Worm (Caenorhabditis elegans): ENCODE data around the gene ifbp-1.

The ifbp-1 gene

DNA sequence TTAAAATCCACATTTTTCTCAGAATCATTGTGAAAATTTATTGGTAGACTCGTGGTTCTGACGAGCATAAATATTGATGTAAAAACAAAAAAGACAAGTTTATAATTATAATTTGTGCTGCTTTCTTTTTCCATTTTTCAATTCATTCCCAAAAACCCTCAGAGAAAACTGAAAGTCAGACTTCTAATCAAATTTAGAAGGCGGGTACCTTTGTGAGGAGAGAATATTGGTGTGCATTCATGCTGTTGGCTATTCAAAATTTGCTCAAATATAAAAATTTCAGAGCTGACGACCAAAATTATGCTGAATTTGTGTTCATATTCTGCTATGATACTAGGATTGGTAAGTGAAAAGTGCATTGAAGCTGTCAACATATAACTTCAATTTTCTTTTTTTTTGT, 13.0 kb downstream of the ifbp-1 start, which contains the start of gene srx-125:
srx-125 (plus strand) TSS at position 301 of the 400 bp plus-strand sequence.
- TF ChIP-seq ceh-48 (tag; optimal IDR thresholded peaks at IDR 0.05) (no peak), hlh-30 (tag; optimal IDR thresholded peaks at IDR 0.05; ENCODE audit: insufficient read depth) (no peak)

DNA sequence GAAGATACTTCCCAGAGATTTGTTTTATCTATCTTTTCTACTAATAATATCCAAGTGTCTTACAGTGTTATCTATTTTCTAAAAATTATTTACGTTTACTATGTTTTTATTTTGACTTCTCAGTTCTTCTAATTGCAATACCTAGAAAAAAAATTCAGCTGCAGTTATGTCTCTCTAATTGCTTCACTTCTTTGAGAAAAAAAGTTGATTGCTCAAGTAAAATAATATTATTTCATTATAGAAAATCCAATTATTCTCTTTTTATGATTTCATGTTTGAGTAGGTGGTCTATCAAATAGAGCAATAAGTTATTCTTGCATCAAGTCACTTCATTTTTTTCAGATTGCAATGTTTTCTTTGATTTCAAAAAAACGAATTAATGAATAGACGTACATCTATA, 13.6 kb downstream of the ifbp-1 start:
- TF ChIP-seq ceh-18 (tag; optimal IDR thresholded peaks at IDR 0.05) (no peak), hlh-13 (GFP tag; optimal IDR thresholded peaks at IDR 0.05) (no peak), pha-2 (tag; optimal IDR thresholded peaks at IDR 0.05) (no peak), ceh-2 (tag; optimal IDR thresholded peaks at IDR 0.05) (no peak), ceh-9 (tag; optimal IDR thresholded peaks at IDR 0.05) (no peak), sdc-2 (tag; optimal IDR thresholded peaks at IDR 0.05) (no peak), Y22D7AL.16 (tag; optimal IDR thresholded peaks at IDR 0.05) (no peak), ceh-30 (tag; optimal IDR thresholded peaks at IDR 0.05) (no peak), unc-3 (GFP tag; conservative IDR thresholded peaks at IDR 0.05) (no peak), unc-3 (tag; optimal IDR thresholded peaks at IDR 0.05) (no peak), npax-4 (tag; optimal IDR thresholded peaks at IDR 0.05) (no peak), ztf-16 (tag; optimal IDR thresholded peaks at IDR 0.05) (no peak), C38D4.7 (GFP tag; optimal IDR thresholded peaks at IDR 0.05) (no peak), K09A11.1 (tag; optimal IDR thresholded peaks at IDR 0.05; ENCODE audit: insufficient read depth) (no peak), fax-1 (tag; optimal IDR thresholded peaks at IDR 0.05) (no peak), fkh-6 (tag; optimal IDR thresholded peaks at IDR 0.05) (no peak)

DNA sequence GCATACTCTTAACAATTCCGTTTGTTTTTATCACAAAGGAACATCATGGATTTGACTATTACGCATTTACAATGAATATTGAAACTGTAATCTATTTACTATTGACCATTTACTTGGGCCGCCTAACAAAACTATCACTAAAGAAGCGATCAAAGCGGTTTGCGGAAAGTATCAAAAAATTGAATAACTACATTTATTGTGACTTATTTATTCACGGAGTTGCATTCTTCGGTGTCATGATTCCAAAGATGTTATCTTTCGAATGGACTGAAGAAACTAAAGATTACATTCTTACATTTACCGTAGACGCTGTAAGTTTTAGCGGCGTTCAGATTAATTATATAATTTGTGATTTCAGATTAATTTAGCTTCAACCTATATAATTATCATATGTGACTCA, 15.8 kb downstream of the ifbp-1 start:
- TF ChIP-seq tbx-7 (tag; optimal IDR thresholded peaks at IDR 0.05) (no peak), sox-4 (tag; optimal IDR thresholded peaks at IDR 0.05) (no peak), pag-3 (tag; optimal IDR thresholded peaks at IDR 0.05; ENCODE audit: borderline replicate concordance) (no peak), C08G9.2 (tag; optimal IDR thresholded peaks at IDR 0.05) (no peak), npax-4 (tag; optimal IDR thresholded peaks at IDR 0.05) (no peak), ceh-45 (GFP tag; IDR thresholded peaks at IDR 0.05) (no peak), ceh-22 (tag; optimal IDR thresholded peaks at IDR 0.05) (no peak)

DNA sequence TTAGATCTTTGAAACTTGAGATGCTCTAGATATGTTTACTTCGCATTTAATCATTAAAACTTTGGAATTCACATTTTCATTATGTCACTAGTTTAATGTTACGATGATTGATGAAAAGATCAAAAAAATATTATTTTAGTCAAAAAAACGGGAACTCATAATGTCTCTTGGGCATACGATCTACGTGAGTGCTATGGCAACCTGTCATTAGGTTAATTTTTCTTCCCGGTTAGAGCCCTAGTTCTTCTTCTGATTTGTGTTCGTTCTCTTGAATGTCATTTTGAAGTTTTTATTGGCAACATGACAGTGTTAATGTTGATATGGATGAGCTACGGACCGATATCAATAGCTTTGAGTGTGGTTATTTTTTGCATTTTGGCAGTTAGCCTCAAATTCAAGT, 16.6 kb downstream of the ifbp-1 start, which contains the start of gene srg-46:
srg-46 (plus strand) TSS at position 301 of the 400 bp plus-strand sequence.
- no peak for TF ChIP-seq npax-4 (tag; optimal IDR thresholded peaks at IDR 0.05)
- no peak for TF ChIP-seq ets-4 (tag; optimal IDR thresholded peaks at IDR 0.05)
- TF ChIP-seq ceh-48 (tag; optimal IDR thresholded peaks at IDR 0.05), result no peak
- no peak for TF ChIP-seq pax-1 (tag; optimal IDR thresholded peaks at IDR 0.05)
- no peak for TF ChIP-seq unc-42 (tag; optimal IDR thresholded peaks at IDR 0.05)
- TF ChIP-seq ahr-1 (tag; optimal IDR thresholded peaks at IDR 0.05), result no peak

DNA sequence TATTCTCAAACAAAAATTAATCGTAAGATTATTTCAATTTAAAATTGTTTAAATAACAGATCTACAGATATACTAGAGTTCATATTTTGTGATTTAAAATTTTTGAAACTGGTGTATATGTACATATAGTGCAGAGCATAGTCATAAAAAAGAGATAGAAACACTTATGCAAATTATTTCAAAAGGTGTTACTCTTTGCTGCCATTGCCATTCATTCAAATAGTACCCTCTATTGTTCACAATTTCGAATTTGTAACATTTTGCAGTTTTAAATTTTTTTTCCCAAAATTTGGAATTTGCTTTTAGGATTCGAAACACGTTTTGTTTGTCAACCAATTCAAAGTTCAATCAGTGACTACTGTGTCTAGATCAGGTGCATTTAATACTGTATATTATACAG, 19.8 kb downstream of the ifbp-1 start, which contains the start of gene F32H5.4:
F32H5.4 (plus strand) TSS at position 301 of the 400 bp plus-strand sequence.
- TF ChIP-seq ceh-48 (tag; optimal IDR thresholded peaks at IDR 0.05) (no peak), fkh-6 (tag; optimal IDR thresholded peaks at IDR 0.05) (no peak), npax-4 (tag; optimal IDR thresholded peaks at IDR 0.05) (no peak), ama-1 (optimal IDR thresholded peaks at IDR 0.05) (no peak), Y22D7AL.16 (tag; optimal IDR thresholded peaks at IDR 0.05) (no peak), ztf-16 (tag; optimal IDR thresholded peaks at IDR 0.05) (no peak), C38D4.7 (GFP tag; optimal IDR thresholded peaks at IDR 0.05) (no peak), ceh-19 (GFP tag; optimal IDR thresholded peaks at IDR 0.05) (no peak)

DNA sequence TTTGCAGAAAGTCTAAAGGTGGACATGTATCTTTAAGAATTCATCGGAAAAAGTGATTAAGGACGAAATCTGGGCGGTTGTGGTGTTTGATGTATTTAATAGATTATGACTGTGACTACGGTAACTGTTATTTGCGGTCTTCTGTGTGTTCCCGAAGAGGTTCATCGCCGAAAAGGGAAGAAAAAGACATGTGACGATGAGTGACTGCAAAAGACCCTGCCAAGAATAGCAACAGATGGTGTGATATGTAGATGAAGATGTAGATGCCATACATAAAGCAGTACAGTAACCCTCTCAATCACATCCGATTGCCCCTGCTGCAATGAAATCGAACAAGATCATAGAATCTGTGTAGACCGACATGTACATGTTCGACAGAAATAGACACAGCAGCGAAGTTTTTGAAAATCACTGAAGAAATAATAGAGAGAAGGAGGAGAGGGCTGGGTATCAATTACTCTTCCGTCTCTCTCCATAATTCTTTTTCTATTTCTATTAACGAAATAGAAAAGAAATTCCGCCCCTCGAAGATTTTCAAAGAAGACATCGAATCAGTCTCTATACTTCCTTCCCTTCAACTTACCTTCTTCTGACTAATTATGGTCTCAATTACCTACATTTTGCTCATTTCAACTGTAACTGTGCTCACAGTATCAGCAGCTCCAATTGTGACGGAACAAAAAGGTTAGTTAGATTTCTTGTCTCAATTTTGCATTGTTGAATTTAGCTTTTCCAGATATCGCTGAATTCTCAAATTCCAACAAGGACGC, 21.1 kb downstream of the ifbp-1 start, which contains the start of gene F32H5.3:
F32H5.3 (plus strand) TSS at position 513 of the 770 bp plus-strand sequence.
- TF ChIP-seq sox-2 (GFP tag; IDR thresholded peaks at IDR 0.05), result no peak
- TF ChIP-seq F13H6.1 (tag; optimal IDR thresholded peaks at IDR 0.05), result no peak
- no peak for TF ChIP-seq ceh-2 (tag; optimal IDR thresholded peaks at IDR 0.05)
- no peak for TF ChIP-seq unc-42 (tag; optimal IDR thresholded peaks at IDR 0.05)
- no peak for TF ChIP-seq K09A11.1 (tag; optimal IDR thresholded peaks at IDR 0.05; ENCODE audit: insufficient read depth)
- TF ChIP-seq ceh-45 (GFP tag; IDR thresholded peaks at IDR 0.05), result no peak
- no peak for TF ChIP-seq unc-86 (tag; optimal IDR thresholded peaks at IDR 0.05)
- no peak for TF ChIP-seq hlh-6 (tag; optimal IDR thresholded peaks at IDR 0.05)
- no peak for TF ChIP-seq dmd-4 (tag; optimal IDR thresholded peaks at IDR 0.05; ENCODE audit: borderline replicate concordance)
- no peak for TF ChIP-seq lin-11 (tag; optimal IDR thresholded peaks at IDR 0.05)
- TF ChIP-seq ceh-6 (GFP tag; optimal IDR thresholded peaks at IDR 0.05), result no peak
- no peak for TF ChIP-seq madf-2 (tag; optimal IDR thresholded peaks at IDR 0.05)
- TF ChIP-seq ref-2 (tag; optimal IDR thresholded peaks at IDR 0.05), result no peak
